Fruit fly (Drosophila melanogaster) whole organism, embryonic: ENCODE results near the gene CG44040.

Experiments
- Asciz ChIP-seq: fragments of 200-800 bp; sonication (Bioruptor generic); optimal IDR thresholded peaks from 2 replicates; lab custom pipeline; 2017; ENCODE audit warnings: missing biosample characterization, mild to moderate bottlenecking, missing genetic modification characterization, missing genetic modification reagents
- Bgb ChIP-seq: fragments of 200-800 bp; sonication (Bioruptor generic); IDR thresholded peaks from 2 replicates; pipeline ENCODE4 v1.3.6; 2022; ENCODE audit warnings: missing biosample characterization, missing genetic modification characterization; ENCODE audit not compliant: partially characterized antibody
- CG10654 ChIP-seq: fragments of 200-800 bp; sonication (Bioruptor generic); optimal IDR thresholded peaks from 2 replicates; lab custom pipeline; 2016; ENCODE audit warnings: missing biosample characterization, missing genetic modification characterization
- CG10959 ChIP-seq: fragments of 200-800 bp; sonication (Bioruptor generic); IDR thresholded peaks from 2 replicates; pipeline ENCODE4 v1.3.6; 2022; ENCODE audit warnings: missing biosample characterization, missing genetic modification characterization
- CG1233 ChIP-seq: fragments of 200-800 bp; sonication (Bioruptor generic); optimal IDR thresholded peaks from 4 replicates; lab custom pipeline; 2018; ENCODE audit warnings: missing biosample characterization, mild to moderate bottlenecking, missing genetic modification characterization
- CG13624 ChIP-seq: fragments of 200-800 bp; sonication (Bioruptor generic); optimal IDR thresholded peaks from 2 replicates; lab custom pipeline; 2016; ENCODE audit warnings: missing biosample characterization, missing genetic modification characterization
- CG15479 ChIP-seq: fragments of 200-800 bp; sonication (Bioruptor generic); optimal IDR thresholded peaks from 3 replicates; lab custom pipeline; 2019; ENCODE audit warnings: missing biosample characterization, mild to moderate bottlenecking, missing genetic modification characterization, moderate library complexity
- CG1647 ChIP-seq: fragments of 200-800 bp; sonication (Bioruptor generic); optimal IDR thresholded peaks from 3 replicates; lab custom pipeline; 2016; ENCODE audit warnings: missing biosample characterization, missing genetic modification characterization
- CG17186 ChIP-seq: fragments of 200-800 bp; sonication (Bioruptor generic); optimal IDR thresholded peaks from 3 replicates; lab custom pipeline; 2017; ENCODE audit warnings: missing biosample characterization, missing genetic modification reagents, missing genetic modification characterization
- CG18262 ChIP-seq: fragments of 200-800 bp; optimal IDR thresholded peaks from 3 replicates; lab custom pipeline; 2019; ENCODE audit warnings: missing biosample characterization, mild to moderate bottlenecking, missing genetic modification characterization, moderate library complexity
- CG2199 ChIP-seq: fragments of 200-800 bp; sonication (Bioruptor generic); IDR thresholded peaks from 3 replicates; pipeline ENCODE4 v1.3.6; 2022; ENCODE audit warnings: missing biosample characterization, missing genetic modification characterization
- CG2712 ChIP-seq: fragments of 200-800 bp; optimal IDR thresholded peaks from 3 replicates; lab custom pipeline; 2019; ENCODE audit warnings: missing biosample characterization, mild to moderate bottlenecking, missing genetic modification characterization, moderate library complexity
- CG3163 ChIP-seq: fragments of 200-800 bp; sonication (Bioruptor generic); optimal IDR thresholded peaks from 3 replicates; lab custom pipeline; 2016; ENCODE audit warnings: missing biosample characterization, missing genetic modification characterization
- CG3407 ChIP-seq: fragments of 200-800 bp; sonication (Bioruptor generic); optimal IDR thresholded peaks from 2 replicates; lab custom pipeline; 2018; ENCODE audit warnings: missing biosample characterization, mild to moderate bottlenecking, missing genetic modification characterization
- CG4424 ChIP-seq: fragments of 200-800 bp; sonication (Bioruptor generic); optimal IDR thresholded peaks from 3 replicates; lab custom pipeline; 2016; ENCODE audit warnings: missing biosample characterization, missing genetic modification characterization
- CG5245 ChIP-seq: fragments of 200-800 bp; sonication (Bioruptor generic); optimal IDR thresholded peaks from 3 replicates; lab custom pipeline; 2016; ENCODE audit warnings: missing biosample characterization, missing genetic modification characterization
- CG6654 ChIP-seq: fragments of 200-800 bp; sonication (Bioruptor generic); optimal IDR thresholded peaks from 2 replicates; lab custom pipeline; 2017; ENCODE audit warnings: missing biosample characterization, mild to moderate bottlenecking, missing genetic modification characterization
- CG7556 ChIP-seq: fragments of 200-800 bp; sonication (Bioruptor generic); optimal IDR thresholded peaks from 2 replicates; lab custom pipeline; 2017; ENCODE audit warnings: missing biosample characterization, mild to moderate bottlenecking, missing genetic modification characterization
- CG7928 ChIP-seq: fragments of 200-800 bp; sonication (Bioruptor generic); optimal IDR thresholded peaks from 2 replicates; lab custom pipeline; 2017; ENCODE audit warnings: missing biosample characterization, mild to moderate bottlenecking, missing genetic modification characterization
- CG7963 ChIP-seq: fragments of 200-800 bp; sonication (Bioruptor generic); IDR thresholded peaks from 3 replicates; pipeline ENCODE4 v1.3.6; 2022; ENCODE audit warnings: missing biosample characterization, missing genetic modification characterization; ENCODE audit not compliant: partially characterized antibody
- Camta ChIP-seq: fragments of 200-800 bp; sonication (Bioruptor generic); optimal IDR thresholded peaks from 2 replicates; lab custom pipeline; 2016; ENCODE audit warnings: missing biosample characterization, missing genetic modification characterization
- Dek ChIP-seq: fragments of 200-800 bp; sonication (Bioruptor generic); optimal IDR thresholded peaks from 3 replicates; lab custom pipeline; 2019; ENCODE audit warnings: missing biosample characterization, mild to moderate bottlenecking, missing genetic modification characterization, moderate library complexity
- E2f1 ChIP-seq: fragments of 200-800 bp; sonication (Bioruptor generic); IDR thresholded peaks from 2 replicates; pipeline ENCODE4 v1.3.6; 2022; ENCODE audit warnings: missing biosample characterization, missing genetic modification characterization
- Gsc ChIP-seq: fragments of 200-800 bp; sonication (Bioruptor generic); IDR thresholded peaks from 2 replicates; pipeline ENCODE4 v1.3.6; 2022; ENCODE audit warnings: missing biosample characterization, missing genetic modification characterization
- H15 ChIP-seq: fragments of 200-800 bp; sonication (Bioruptor generic); IDR thresholded peaks from 3 replicates; pipeline ENCODE4 v1.3.6; 2022; ENCODE audit warnings: missing biosample characterization, missing genetic modification characterization
- Hand ChIP-seq: fragments of 200-800 bp; sonication (Bioruptor generic); optimal IDR thresholded peaks from 2 replicates; lab custom pipeline; 2017; ENCODE audit warnings: mild to moderate bottlenecking, missing biosample characterization, missing genetic modification reagents, missing genetic modification characterization
- HmgD ChIP-seq: fragments of 200-800 bp; sonication (Bioruptor generic); optimal IDR thresholded peaks from 3 replicates; lab custom pipeline; 2016; ENCODE audit warnings: missing biosample characterization, missing genetic modification characterization
- Mrtf ChIP-seq: fragments of 200-800 bp; sonication (Bioruptor generic); IDR thresholded peaks from 3 replicates; pipeline ENCODE4 v1.3.6; 2022; ENCODE audit warnings: missing biosample characterization, missing genetic modification characterization
- Myb ChIP-seq: fragments of 200-800 bp; sonication (Bioruptor generic); optimal IDR thresholded peaks from 2 replicates; lab custom pipeline; 2016; ENCODE audit warnings: missing biosample characterization, missing genetic modification characterization
- NC2β ChIP-seq: fragments of 200-800 bp; sonication (Bioruptor generic); optimal IDR thresholded peaks from 2 replicates; lab custom pipeline; 2016; ENCODE audit warnings: missing biosample characterization, missing genetic modification characterization
- Oli ChIP-seq: fragments of 200-800 bp; sonication (Bioruptor generic); optimal IDR thresholded peaks from 2 replicates; lab custom pipeline; 2018; ENCODE audit warnings: missing biosample characterization, mild to moderate bottlenecking, missing genetic modification characterization, moderate library complexity
- Opbp ChIP-seq: fragments of 200-800 bp; sonication (Bioruptor generic); IDR thresholded peaks from 3 replicates; pipeline ENCODE4 v1.3.6; 2022; ENCODE audit warnings: missing biosample characterization, missing genetic modification characterization; ENCODE audit not compliant: partially characterized antibody
- Pdp1 ChIP-seq, 2 experiments: fragments of 200-800 bp; sonication (Bioruptor generic); optimal IDR thresholded peaks; 3 replicates each; lab custom pipeline; 2016; ENCODE audit warnings: missing biosample characterization in 2 of 2, missing genetic modification characterization in 2 of 2, mild to moderate bottlenecking in 1 of 2, moderate library complexity in 1 of 2
- ac ChIP-seq: fragments of 200-800 bp; sonication (Bioruptor generic); optimal IDR thresholded peaks from 3 replicates; lab custom pipeline; 2017; ENCODE audit warnings: missing biosample characterization, mild to moderate bottlenecking, missing genetic modification characterization
- aop ChIP-seq: fragments of 200-800 bp; sonication (Bioruptor generic); IDR thresholded peaks from 2 replicates; pipeline ENCODE4 v1.3.6; 2022; ENCODE audit warnings: missing biosample characterization, missing genetic modification characterization
- cas ChIP-seq: fragments of 200-800 bp; sonication (Bioruptor generic); IDR thresholded peaks from 2 replicates; pipeline ENCODE4 v1.3.6; 2022; ENCODE audit warnings: missing biosample characterization, missing genetic modification characterization
- cg ChIP-seq: fragments of 200-800 bp; sonication (Bioruptor generic); optimal IDR thresholded peaks from 3 replicates; lab custom pipeline; 2019; ENCODE audit warnings: missing biosample characterization, mild to moderate bottlenecking, missing genetic modification characterization, moderate library complexity
- chinmo ChIP-seq: fragments of 200-800 bp; sonication (Bioruptor generic); IDR thresholded peaks from 4 replicates; pipeline ENCODE4 v1.3.6; 2022; ENCODE audit warnings: missing biosample characterization, missing genetic modification characterization; ENCODE audit not compliant: partially characterized antibody
- chm ChIP-seq: fragments of 200-800 bp; sonication (Bioruptor generic); IDR thresholded peaks from 2 replicates; pipeline ENCODE4 v1.3.6; 2022; ENCODE audit warnings: missing biosample characterization, missing genetic modification characterization
- crp ChIP-seq, 2 experiments: fragments of 200-800 bp; sonication (Bioruptor generic); optimal IDR thresholded peaks; 2 replicates in 1 of 2; 3 replicates in 1 of 2; lab custom pipeline; 2017; ENCODE audit warnings: missing biosample characterization in 2 of 2, missing genetic modification characterization in 2 of 2, mild to moderate bottlenecking in 1 of 2, moderate library complexity in 1 of 2
- cwo ChIP-seq: fragments of 200-800 bp; sonication (Bioruptor generic); optimal IDR thresholded peaks from 3 replicates; lab custom pipeline; 2017; ENCODE audit warnings: missing biosample characterization, missing genetic modification characterization, mild to moderate bottlenecking, moderate library complexity, missing genetic modification reagents
- dmrt11E ChIP-seq: fragments of 200-800 bp; sonication (Bioruptor generic); optimal IDR thresholded peaks from 3 replicates; lab custom pipeline; 2018; ENCODE audit warnings: missing biosample characterization, mild to moderate bottlenecking, missing genetic modification characterization, moderate library complexity
- dpn ChIP-seq, 2 experiments: fragments of 200-800 bp; sonication (Bioruptor generic); optimal IDR thresholded peaks; 3 replicates each; lab custom pipeline; 2016; ENCODE audit warnings: missing biosample characterization in 2 of 2, missing genetic modification characterization in 2 of 2
- h ChIP-seq: fragments of >200 bp; optimal IDR thresholded peaks from 2 replicates; lab custom pipeline; 2017
- nerfin-1 ChIP-seq: fragments of 200-800 bp; sonication (Bioruptor generic); optimal IDR thresholded peaks from 3 replicates; lab custom pipeline; 2019; ENCODE audit warnings: missing biosample characterization, mild to moderate bottlenecking, missing genetic modification characterization, moderate library complexity
- sens ChIP-seq: fragments of 200-800 bp; sonication (Bioruptor generic); peaks from one replicate; lab custom pipeline; 2016; ENCODE audit warnings: missing biosample characterization, missing genetic modification characterization
- shn ChIP-seq: fragments of 200-800 bp; sonication (Bioruptor generic); optimal IDR thresholded peaks from 3 replicates; lab custom pipeline; 2016; ENCODE audit warnings: missing biosample characterization, missing genetic modification characterization

CG44040 gene

DNA sequence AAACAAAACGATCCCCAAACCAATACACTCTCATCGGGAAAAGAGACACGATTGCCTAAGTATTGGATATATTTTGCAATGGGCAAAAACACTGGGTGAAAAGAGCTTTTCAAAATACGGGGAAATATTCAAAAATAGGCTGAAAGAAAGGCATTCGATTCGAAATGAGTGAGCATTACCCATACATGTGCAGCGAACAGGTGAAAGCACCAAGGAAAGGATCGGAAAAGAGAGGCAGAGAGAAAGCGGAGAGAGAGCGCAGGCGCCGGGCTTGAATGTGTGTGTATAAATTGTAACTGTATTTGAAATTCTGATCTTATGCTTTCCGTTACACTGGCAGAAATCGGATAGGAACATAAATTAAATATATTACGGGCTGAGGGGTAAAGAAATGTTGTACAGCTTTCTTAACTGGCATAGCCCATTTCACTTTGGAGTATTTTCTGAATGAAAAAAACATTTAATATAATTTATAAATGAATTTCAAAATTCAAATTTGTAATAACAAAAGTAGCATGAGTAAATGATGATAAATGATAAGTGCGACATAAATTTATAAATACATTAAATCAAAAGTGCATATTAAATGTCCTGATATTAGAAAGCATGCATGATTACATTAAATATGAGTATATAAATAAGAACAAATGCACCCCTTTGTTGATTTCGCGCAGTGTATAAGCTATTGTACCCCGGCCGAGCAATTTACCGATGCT, 39.4 kb upstream of the CG44040 start (continued):
- TF ChIP-seq CG1647 (GFP tag; lab: Kevin White, UChicago) (no peak), CG10959 (GFP tag; lab: Robert Waterston, UW) (no peak), Opbp (GFP tag; lab: Robert Waterston, UW) (no peak), h (lab: Kevin White, UChicago) (no peak), CG13624 (GFP tag; lab: Kevin White, UChicago) (no peak), NC2β (GFP tag; lab: Kevin White, UChicago) (no peak), Hand (no peak), dmrt11E (tag; lab: Kevin White, UChicago) (peak; percentile 85), Bgb (GFP tag; lab: Robert Waterston, UW) (no peak)
- TF ChIP-seq, all 482 proteins: peak for 226

DNA sequence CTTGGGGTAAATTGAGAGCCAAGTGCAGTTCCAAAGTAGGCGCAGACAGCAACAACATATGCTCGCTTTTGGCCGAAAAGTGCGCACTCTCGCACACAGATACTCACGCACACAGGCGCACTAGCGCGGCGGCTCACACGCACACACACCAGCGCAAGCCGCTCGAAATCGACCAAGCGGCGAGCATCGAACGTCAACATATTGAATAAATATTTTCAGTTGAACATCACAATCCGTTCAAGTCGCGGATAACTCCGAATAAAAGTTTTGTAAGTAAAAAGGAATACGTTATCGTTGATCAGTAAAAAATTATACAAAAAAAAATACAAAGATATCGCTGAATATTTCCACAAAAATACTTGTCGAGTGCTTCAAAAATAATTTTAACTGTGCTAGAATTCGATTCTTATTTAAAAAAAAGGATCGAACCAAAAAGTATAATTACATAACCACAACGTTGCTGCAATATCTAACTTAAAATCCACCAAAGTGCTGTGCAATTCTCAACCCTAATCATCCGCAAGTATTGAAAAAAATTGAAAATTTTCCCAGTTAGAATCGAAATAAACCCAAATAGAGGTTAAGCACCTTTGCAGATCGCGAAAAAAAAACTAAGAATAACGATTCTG, 38.7 kb upstream of the CG44040 start:
- TF ChIP-seq Gsc (no peak), Mrtf (GFP tag; lab: Robert Waterston, UW) (0 out of 3 replicates have a peak, but pooled peaks have one; percentile 4), CG10654 (GFP tag; lab: Kevin White, UChicago) (no peak), ac (GFP tag; lab: Kevin White, UChicago) (no peak), Asciz (GFP tag; lab: Kevin White, UChicago) (no peak), CG18262 (tag; lab: Kevin White, UChicago) (peak; percentile 7), cas (GFP tag; lab: Robert Waterston, UW) (no peak), CG5245 (GFP tag; lab: Kevin White, UChicago) (no peak), cwo (no peak), CG2712 (peak; percentile 28), CG15479 (GFP tag; lab: Kevin White, UChicago) (no peak), CG7963 (GFP tag; lab: Robert Waterston, UW) (no peak), crp (GFP tag; optimal IDR thresholded peaks at IDR 0.05; lab: Kevin White, UChicago) (no peak), sens (GFP tag; lab: Kevin White, UChicago) (peak; percentile 16), H15 (GFP tag; lab: Robert Waterston, UW) (no peak), CG2199 (GFP tag; lab: Robert Waterston, UW) (no peak), Oli (tag; lab: Kevin White, UChicago) (no peak), CG3407 (GFP tag; lab: Kevin White, UChicago) (no peak), CG7928 (GFP tag; lab: Kevin White, UChicago) (no peak), aop (no peak), CG17186 (GFP tag; lab: Kevin White, UChicago) (no peak), Pdp1 (GFP tag; optimal IDR thresholded peaks at IDR 0.05; lab: Kevin White, UChicago) (peak in 1 of 2 experiments; percentile 72), dpn (GFP tag; optimal IDR thresholded peaks at IDR 0.05; lab: Kevin White, UChicago) (no peak), cg (GFP tag; lab: Kevin White, UChicago) (peak; percentile 80), chinmo (GFP tag; lab: Robert Waterston, UW) (0 out of 4 replicates have a peak, but pooled peaks have one; percentile 18), CG1233 (GFP tag; lab: Kevin White, UChicago) (no peak), HmgD (GFP tag; lab: Kevin White, UChicago) (no peak), Camta (GFP tag; lab: Kevin White, UChicago) (no peak), chm (peak; percentile 54; the same call in 1 of the 2 replicates), CG7556 (GFP tag; lab: Kevin White, UChicago) (no peak), shn (no peak), CG3163 (GFP tag; lab: Kevin White, UChicago) (no peak), CG6654 (GFP tag; lab: Kevin White, UChicago) (no peak), E2f1 (GFP tag; lab: Robert Waterston, UW) (peak; percentile 5; the same call in 1 of the 2 replicates), CG4424 (GFP tag; lab: Kevin White, UChicago) (no peak), Myb (GFP tag; lab: Kevin White, UChicago) (no peak), nerfin-1 (tag; lab: Kevin White, UChicago) (no peak), Dek (tag; lab: Kevin White, UChicago) (no peak)
